Worm (Caenorhabditis elegans) whole organism, L4 larva: ENCODE results near the gene K07E8.6.
A peak's percentile ranks its signal among the peaks of the same experiment; 100 is the strongest.
"Not testable (repeated sequence)": the region's sequence is repeated elsewhere in the genome, so short reads cannot be mapped to it uniquely, and the experiment has no call there.

Source experiments
- F49E8.2 ChIP-seq: sonication (generic microtip); optimal IDR thresholded peaks from 2 replicates; lab custom pipeline; 2016; ENCODE audit warnings: missing compliant biosample characterization, mild to moderate bottlenecking, missing genetic modification characterization, borderline replicate concordance
- Y5F2A.4 ChIP-seq: fragments of 200-800 bp; sonication (Bioruptor generic); optimal IDR thresholded peaks from 2 replicates; lab custom pipeline; 2018; ENCODE audit warnings: mild to moderate bottlenecking, missing genetic modification characterization, missing compliant biosample characterization
- aha-1 ChIP-seq: fragments of 150-350 bp; peaks from one replicate; lab custom pipeline; 2014; ENCODE audit warnings: missing biosample characterization, missing genetic modification characterization
- ceh-20 ChIP-seq: fragments of 200-800 bp; sonication (Bioruptor generic); IDR thresholded peaks from 2 replicates; pipeline ENCODE4 v1.3.6; 2022; ENCODE audit warnings: missing genetic modification reagents, missing genetic modification characterization, missing compliant biosample characterization
- ceh-28 ChIP-seq: fragments of 150-350 bp; optimal IDR thresholded peaks from 2 replicates; lab custom pipeline; 2014; ENCODE audit warnings: missing biosample characterization, missing genetic modification reagents, missing genetic modification characterization
- daf-16 ChIP-seq, 3 experiments: sonication (generic microtip); optimal IDR thresholded peaks; 2 replicates each; lab custom pipeline; 2016 to 2017; ENCODE audit warnings: missing genetic modification characterization in 3 of 3, missing genetic modification reagents in 3 of 3, mild to moderate bottlenecking in 2 of 3, missing compliant biosample characterization in 2 of 3, missing biosample characterization in 1 of 3, moderate library complexity in 1 of 3
- dmd-6 ChIP-seq: fragments of 200-800 bp; sonication (Bioruptor generic); IDR thresholded peaks from 2 replicates; pipeline ENCODE4 v1.3.6; 2022; ENCODE audit warnings: missing genetic modification reagents, missing genetic modification characterization, missing compliant biosample characterization
- dpl-1 ChIP-seq: fragments of 150-350 bp; optimal IDR thresholded peaks from 2 replicates; lab custom pipeline; 2014; ENCODE audit warnings: missing biosample characterization, missing genetic modification reagents, missing genetic modification characterization
- dve-1 ChIP-seq: sonication (generic microtip); optimal IDR thresholded peaks from 2 replicates; lab custom pipeline; 2017; ENCODE audit warnings: antibody characterized with exemption, mild to moderate bottlenecking, missing genetic modification characterization, missing compliant biosample characterization; ENCODE audit not compliant: insufficient read depth
- egl-43 ChIP-seq: fragments of 200-800 bp; sonication (Bioruptor generic); IDR thresholded peaks from 2 replicates; pipeline ENCODE4 v1.3.6; 2022; ENCODE audit warnings: missing genetic modification reagents, missing genetic modification characterization, missing compliant biosample characterization
- gei-8 ChIP-seq: fragments of 200-800 bp; sonication (Bioruptor generic); optimal IDR thresholded peaks from 2 replicates; lab custom pipeline; 2018; ENCODE audit warnings: mild to moderate bottlenecking, missing genetic modification characterization, missing compliant biosample characterization
- hlh-11 ChIP-seq: fragments of 200-800 bp; sonication (Bioruptor generic); optimal IDR thresholded peaks from 2 replicates; lab custom pipeline; 2018; ENCODE audit warnings: mild to moderate bottlenecking, missing genetic modification characterization, missing compliant biosample characterization
- hmg-1.1 ChIP-seq: fragments of 200-800 bp; sonication (Bioruptor generic); IDR thresholded peaks from 2 replicates; pipeline ENCODE4 v1.3.6; 2022; ENCODE audit warnings: missing genetic modification reagents, missing genetic modification characterization, missing compliant biosample characterization
- jun-1 ChIP-seq: fragments of 150-350 bp; optimal IDR thresholded peaks from 2 replicates; lab custom pipeline; 2014; ENCODE audit warnings: missing biosample characterization, missing genetic modification reagents, missing genetic modification characterization
- lin-38 ChIP-seq: fragments of 200-800 bp; sonication (Bioruptor generic); IDR thresholded peaks from 2 replicates; pipeline ENCODE4 v1.3.6; 2022; ENCODE audit warnings: missing genetic modification reagents, missing genetic modification characterization, missing compliant biosample characterization
- lin-39 ChIP-seq: fragments of 150-350 bp; optimal IDR thresholded peaks from 2 replicates; lab custom pipeline; 2014; ENCODE audit warnings: missing biosample characterization, missing genetic modification reagents, missing genetic modification characterization
- lir-3 ChIP-seq: sonication (generic microtip); optimal IDR thresholded peaks from 2 replicates; lab custom pipeline; 2016; ENCODE audit warnings: mild to moderate bottlenecking, missing genetic modification characterization, missing compliant biosample characterization
- lsy-2 ChIP-seq, 2 experiments: fragments of 150-350 bp in 1 of 2; sonication (generic microtip) in 1 of 2; optimal IDR thresholded peaks; 2 replicates each; lab custom pipeline; 2014 to 2017; ENCODE audit warnings: missing biosample characterization in 2 of 2, missing genetic modification characterization in 2 of 2
- mep-1 ChIP-seq: fragments of 150-350 bp; sonication (generic microtip); optimal IDR thresholded peaks from 3 replicates; lab custom pipeline; 2014; ENCODE audit warnings: missing biosample characterization, missing genetic modification characterization
- mes-2 ChIP-seq: sonication (generic microtip); optimal IDR thresholded peaks from 2 replicates; lab custom pipeline; 2016; ENCODE audit warnings: missing genotype, mild to moderate bottlenecking, missing genetic modification characterization, missing compliant biosample characterization; ENCODE audit not compliant: poor library complexity, severe bottlenecking
- mxl-2 ChIP-seq: fragments of 200-800 bp; sonication (Bioruptor generic); conservative IDR thresholded peaks from 2 replicates; pipeline ENCODE4 v1.3.6; 2022; ENCODE audit warnings: missing genetic modification reagents, missing genetic modification characterization, missing compliant biosample characterization
- nhr-237 ChIP-seq: sonication (generic microtip); optimal IDR thresholded peaks from 2 replicates; lab custom pipeline; 2017; ENCODE audit warnings: missing biosample characterization, missing genetic modification characterization
- nhr-28 ChIP-seq: fragments of 150-350 bp; optimal IDR thresholded peaks from 2 replicates; lab custom pipeline; 2014; ENCODE audit warnings: missing biosample characterization, missing genetic modification characterization
- nhr-42 ChIP-seq: fragments of 200-800 bp; sonication (Bioruptor generic); IDR thresholded peaks from 2 replicates; pipeline ENCODE4 v1.3.6; 2022; ENCODE audit warnings: missing genetic modification characterization, missing compliant biosample characterization
- nhr-48 ChIP-seq: sonication (generic microtip); optimal IDR thresholded peaks from 2 replicates; lab custom pipeline; 2016; ENCODE audit warnings: mild to moderate bottlenecking, missing genetic modification characterization, missing compliant biosample characterization
- pha-4 ChIP-seq, 2 experiments: fragments of 150-350 bp in 1 of 2; fragments of 200-800 bp in 1 of 2; sonication (Bioruptor generic) in 1 of 2; IDR thresholded peaks in 1 of 2; optimal IDR thresholded peaks in 1 of 2; 2 replicates each; pipeline versions ENCODE4 v1.3.6 to Lab custom; 2014 to 2022; ENCODE audit warnings: missing genetic modification characterization in 2 of 2, missing genetic modification reagents in 2 of 2, missing biosample characterization in 1 of 2, missing compliant biosample characterization in 1 of 2
- pqm-1 ChIP-seq: sonication (generic microtip); optimal IDR thresholded peaks from 2 replicates; lab custom pipeline; 2017; ENCODE audit warnings: missing biosample characterization, missing genetic modification characterization
- set-16 ChIP-seq: fragments of 200-800 bp; sonication (Bioruptor generic); IDR thresholded peaks from 2 replicates; pipeline ENCODE4 v1.3.6; 2022; ENCODE audit warnings: missing genetic modification reagents, missing genetic modification characterization, missing compliant biosample characterization
- snpc-4 ChIP-seq: fragments of 150-350 bp; optimal IDR thresholded peaks from 2 replicates; lab custom pipeline; 2014; ENCODE audit warnings: missing biosample characterization, missing genetic modification characterization
- spr-1 ChIP-seq: sonication (generic microtip); optimal IDR thresholded peaks from 2 replicates; lab custom pipeline; 2016; ENCODE audit warnings: mild to moderate bottlenecking, missing genetic modification characterization, missing compliant biosample characterization
- spr-3 ChIP-seq: fragments of 200-800 bp; sonication (Bioruptor generic); optimal IDR thresholded peaks from 2 replicates; lab custom pipeline; 2018; ENCODE audit warnings: mild to moderate bottlenecking, missing genetic modification characterization, missing compliant biosample characterization
- unc-62 ChIP-seq, 3 experiments: fragments of 150-350 bp in 1 of 3; sonication (generic microtip); optimal IDR thresholded peaks in 2 of 3; peaks in 1 of 3; 1 replicate in 1 of 3; 2 replicates in 2 of 3; lab custom pipeline; 2014 to 2017; ENCODE audit warnings: missing biosample characterization in 3 of 3, missing genetic modification characterization in 3 of 3, missing genetic modification reagents in 3 of 3, missing genotype in 1 of 3
- vab-7 ChIP-seq: fragments of 200-800 bp; sonication (Bioruptor generic); IDR thresholded peaks from 2 replicates; pipeline ENCODE4 v1.3.6; 2022; ENCODE audit warnings: missing genetic modification reagents, missing genetic modification characterization, missing compliant biosample characterization
- zfp-2 ChIP-seq: sonication (generic microtip); optimal IDR thresholded peaks from 2 replicates; lab custom pipeline; 2016; ENCODE audit warnings: mild to moderate bottlenecking, missing genetic modification characterization, missing compliant biosample characterization
- zfp-3 ChIP-seq: fragments of 200-800 bp; sonication (Bioruptor generic); conservative IDR thresholded peaks from 2 replicates; pipeline ENCODE4 v1.3.6; 2022; ENCODE audit warnings: missing genetic modification reagents, missing genetic modification characterization, missing compliant biosample characterization
- zip-2 ChIP-seq: fragments of 150-350 bp; optimal IDR thresholded peaks from 2 replicates; lab custom pipeline; 2014; ENCODE audit warnings: missing biosample characterization, missing genetic modification characterization
- ztf-11 ChIP-seq: fragments of 150-350 bp; optimal IDR thresholded peaks from 2 replicates; lab custom pipeline; 2014; ENCODE audit warnings: missing biosample characterization, missing genetic modification characterization

The K07E8.6 gene

DNA sequence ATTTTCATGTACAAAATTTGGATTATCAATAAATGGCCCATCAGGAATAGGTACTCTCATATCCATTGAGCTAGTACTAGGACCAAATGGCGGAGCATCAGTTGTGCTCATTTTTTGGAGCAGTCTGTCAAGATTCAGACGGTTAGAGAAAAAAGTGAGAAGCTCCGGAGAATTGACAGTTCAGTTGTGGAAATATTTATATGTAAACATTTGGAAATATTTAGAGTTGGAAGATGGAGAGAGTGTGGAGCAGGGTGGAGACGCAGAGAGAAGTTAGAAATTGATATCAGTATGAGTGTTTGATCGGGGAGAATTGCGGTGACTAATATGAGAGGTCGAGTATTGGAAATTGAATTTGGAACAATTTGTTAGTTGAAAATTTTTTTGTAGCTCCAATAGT lies 18.2 kb downstream of the K07E8.6 start:
- no peak for TF ChIP-seq nhr-42 (GFP tag; lab: Robert Waterston, UW)
- no peak for TF ChIP-seq F49E8.2 (tag; lab: Kevin White, UChicago)
- TF ChIP-seq nhr-48, result no peak
- no peak for TF ChIP-seq daf-16 (GFP tag; optimal IDR thresholded peaks at IDR 0.05; lab: Kevin White, UChicago)
- peak; percentile 86 for TF ChIP-seq daf-16 (tag; optimal IDR thresholded peaks at IDR 0.05; lab: Kevin White, UChicago)
- no peak for TF ChIP-seq lin-39 (tag; lab: Kevin White, UChicago)
- TF ChIP-seq mxl-2 (GFP tag; lab: Robert Waterston, UW), result no peak
- TF ChIP-seq nhr-237 (tag; lab: Kevin White, UChicago), result no peak
- TF ChIP-seq dpl-1 (GFP tag; lab: Kevin White, UChicago), result no peak
- no peak for TF ChIP-seq lsy-2 (tag; optimal IDR thresholded peaks at IDR 0.05; lab: Kevin White, UChicago)
- no peak for TF ChIP-seq jun-1 (tag; lab: Kevin White, UChicago)
- peak; percentile 7 for TF ChIP-seq mes-2
- no peak for TF ChIP-seq zfp-3 (GFP tag; lab: Robert Waterston, UW)
- peak; percentile 43 for TF ChIP-seq pqm-1 (tag; lab: Kevin White, UChicago)
- TF ChIP-seq Y5F2A.4 (GFP tag; lab: Kevin White, UChicago), result no peak
- peak in 1 of 2 experiments; percentile 37 for TF ChIP-seq unc-62 (GFP tag; optimal IDR thresholded peaks at IDR 0.05 in 1 of 2; lab: Kevin White, UChicago)
- TF ChIP-seq unc-62 (tag; optimal IDR thresholded peaks at IDR 0.05; lab: Kevin White, UChicago), result no peak
- peak; percentile 7 for TF ChIP-seq mep-1 (tag; lab: Kevin White, UChicago)
- peak; percentile 58 for TF ChIP-seq dmd-6 (GFP tag; lab: Robert Waterston, UW)
- TF ChIP-seq hmg-1.1 (GFP tag; lab: Robert Waterston, UW), result no peak
- no peak for TF ChIP-seq pha-4 (GFP tag; IDR thresholded peaks at IDR 0.05; lab: Robert Waterston, UW)
- no peak for TF ChIP-seq pha-4 (tag; optimal IDR thresholded peaks at IDR 0.05; lab: Kevin White, UChicago)
- peak; percentile 51 for TF ChIP-seq hlh-11 (tag; lab: Kevin White, UChicago)
- TF ChIP-seq dve-1 (tag; lab: Kevin White, UChicago), result peak; percentile 69
- no peak for TF ChIP-seq spr-1
- no peak for TF ChIP-seq snpc-4
- no peak for TF ChIP-seq zip-2 (tag; lab: Kevin White, UChicago)
- no peak for TF ChIP-seq vab-7 (GFP tag; lab: Robert Waterston, UW)
- TF ChIP-seq zfp-2, result no peak
- no peak for TF ChIP-seq gei-8 (GFP tag; lab: Kevin White, UChicago)
- no peak for TF ChIP-seq aha-1 (tag; lab: Kevin White, UChicago)
- peak; percentile 67 for TF ChIP-seq nhr-28
- TF ChIP-seq ceh-20 (GFP tag; lab: Robert Waterston, UW), result no peak
- no peak for TF ChIP-seq ztf-11 (tag; lab: Kevin White, UChicago)
- TF ChIP-seq set-16 (GFP tag; lab: Robert Waterston, UW), result no peak

DNA sequence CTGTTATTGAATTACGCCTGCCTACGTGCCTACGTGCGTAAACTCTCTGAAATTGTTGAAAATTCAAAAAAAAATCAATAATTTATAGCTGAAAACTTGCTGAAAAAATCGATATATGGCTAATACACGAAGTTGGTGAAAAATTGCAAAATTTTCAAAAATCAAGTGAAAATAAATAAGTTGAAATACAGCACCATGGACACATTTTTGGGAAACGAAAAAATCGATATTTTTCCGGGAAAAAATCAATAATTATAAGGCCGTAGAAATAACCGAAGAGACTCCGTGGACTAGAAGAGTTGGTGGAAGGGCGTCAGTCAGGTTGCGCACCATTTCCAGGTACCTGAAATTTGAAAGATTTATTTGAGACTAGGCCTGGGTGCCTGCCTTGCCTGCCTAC lies 24.7 kb downstream of the K07E8.6 start:
- TF ChIP-seq egl-43 (GFP tag; lab: Robert Waterston, UW) (no peak), aha-1 (tag; lab: Kevin White, UChicago) (peak; percentile 49), dpl-1 (GFP tag; lab: Kevin White, UChicago) (no peak), lin-38 (GFP tag; lab: Robert Waterston, UW) (no peak), Y5F2A.4 (GFP tag; lab: Kevin White, UChicago) (no peak), ceh-28 (tag; lab: Kevin White, UChicago) (peak; percentile 65)

DNA sequence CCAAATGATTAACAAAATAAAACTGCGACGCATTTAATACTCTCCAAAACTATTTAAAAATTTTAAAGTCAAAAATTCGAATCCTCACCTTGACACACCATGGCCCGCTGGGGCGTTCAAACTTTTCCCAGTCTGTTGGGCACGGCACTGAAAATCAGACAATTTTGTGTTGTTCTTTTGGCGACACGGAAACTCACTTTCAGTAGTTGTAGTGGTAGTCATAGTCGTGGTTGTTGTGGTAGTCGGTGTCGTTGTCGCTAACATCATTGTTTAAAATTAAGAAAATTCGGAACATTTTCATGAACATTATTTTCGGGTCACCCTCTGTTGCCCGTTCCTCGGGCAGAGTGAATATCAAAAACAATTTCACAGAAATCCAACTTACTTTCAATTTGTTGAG lies 27.0 kb downstream of the K07E8.6 start, which contains the start of gene clec-118:
clec-118 (minus strand) TSS at position 101 of the 400 bp plus-strand sequence.
- TF ChIP-seq zfp-2; lir-3; spr-3 (GFP tag; lab: Kevin White, UChicago): not testable (repeated sequence)
